Fruit fly (Drosophila melanogaster) whole organism, prepupa: ENCODE results near the gene Ddx1.

ENCODE experiments used
- Blimp-1 ChIP-seq: fragments of 200-800 bp; sonication (Bioruptor generic); optimal IDR thresholded peaks from 3 replicates; lab custom pipeline; 2017; ENCODE audit warnings: missing biosample characterization, missing genetic modification characterization, mild to moderate bottlenecking, moderate library complexity, missing genetic modification reagents
- CG10631 ChIP-seq: fragments of 200-800 bp; sonication (Bioruptor generic); optimal IDR thresholded peaks from 2 replicates; lab custom pipeline; 2016; ENCODE audit warnings: missing biosample characterization, missing genetic modification characterization
- CG11762 ChIP-seq: fragments of 200-800 bp; sonication (Bioruptor generic); optimal IDR thresholded peaks from 3 replicates; lab custom pipeline; 2016; ENCODE audit warnings: missing biosample characterization, missing genetic modification characterization; ENCODE audit not compliant: insufficient read depth
- CG11902 ChIP-seq: fragments of 200-800 bp; sonication (Bioruptor generic); optimal IDR thresholded peaks from 3 replicates; lab custom pipeline; 2016; ENCODE audit warnings: missing biosample characterization, missing genetic modification characterization
- CG15336 ChIP-seq: fragments of 200-800 bp; sonication (Bioruptor generic); IDR thresholded peaks from 2 replicates; pipeline ENCODE4 v1.3.6; 2022; ENCODE audit warnings: missing biosample characterization, missing genetic modification characterization
- CG1621 ChIP-seq: fragments of 200-800 bp; sonication (Bioruptor generic); optimal IDR thresholded peaks from 3 replicates; lab custom pipeline; 2018; ENCODE audit warnings: missing biosample characterization, mild to moderate bottlenecking, missing genetic modification characterization
- CG16779 ChIP-seq: fragments of 200-800 bp; sonication (Bioruptor generic); optimal IDR thresholded peaks from 3 replicates; lab custom pipeline; 2017; ENCODE audit warnings: missing biosample characterization, mild to moderate bottlenecking, missing genetic modification characterization
- CG3032 ChIP-seq: fragments of 200-800 bp; optimal IDR thresholded peaks from 2 replicates; lab custom pipeline; 2019; ENCODE audit warnings: missing biosample characterization, mild to moderate bottlenecking, missing genetic modification characterization, moderate library complexity
- CG31627 ChIP-seq: fragments of 200-800 bp; sonication (Bioruptor generic); optimal IDR thresholded peaks from 3 replicates; lab custom pipeline; 2016; ENCODE audit warnings: missing biosample characterization, missing genetic modification characterization
- CG32006 ChIP-seq: fragments of 200-800 bp; sonication (Bioruptor generic); optimal IDR thresholded peaks from 3 replicates; lab custom pipeline; 2017; ENCODE audit warnings: missing biosample characterization, mild to moderate bottlenecking, missing genetic modification characterization
- CG34406 ChIP-seq: fragments of 200-800 bp; sonication (Bioruptor generic); optimal IDR thresholded peaks from 3 replicates; lab custom pipeline; 2016; ENCODE audit warnings: missing biosample characterization, missing genetic modification characterization
- CG3919 ChIP-seq: fragments of 200-800 bp; sonication (Bioruptor generic); optimal IDR thresholded peaks from 3 replicates; lab custom pipeline; 2016; ENCODE audit warnings: missing biosample characterization, missing genetic modification characterization
- CG4318 ChIP-seq: fragments of 200-800 bp; sonication (Bioruptor generic); optimal IDR thresholded peaks from 3 replicates; lab custom pipeline; 2017; ENCODE audit warnings: missing biosample characterization, mild to moderate bottlenecking, missing genetic modification characterization
- CG6163 ChIP-seq: fragments of 200-800 bp; sonication (Bioruptor generic); IDR thresholded peaks from 3 replicates; pipeline ENCODE4 v1.3.6; 2022; ENCODE audit warnings: missing biosample characterization, missing genetic modification characterization
- CG6276 ChIP-seq: fragments of 200-800 bp; sonication (Bioruptor generic); optimal IDR thresholded peaks from 2 replicates; lab custom pipeline; 2017; ENCODE audit warnings: missing biosample characterization, mild to moderate bottlenecking, missing genetic modification characterization
- CG6792 ChIP-seq: fragments of 200-800 bp; sonication (Bioruptor generic); optimal IDR thresholded peaks from 3 replicates; lab custom pipeline; 2016; ENCODE audit warnings: missing biosample characterization, missing genetic modification characterization
- CG6808 ChIP-seq: fragments of 200-800 bp; sonication (Bioruptor generic); optimal IDR thresholded peaks from 3 replicates; lab custom pipeline; 2017; ENCODE audit warnings: missing biosample characterization, missing genetic modification characterization, mild to moderate bottlenecking, moderate library complexity, missing genetic modification reagents
- CG6854 ChIP-seq: fragments of 200-800 bp; sonication (Bioruptor generic); optimal IDR thresholded peaks from 2 replicates; lab custom pipeline; 2017; ENCODE audit warnings: missing biosample characterization, mild to moderate bottlenecking, missing genetic modification characterization
- CG7368 ChIP-seq: fragments of 200-800 bp; sonication (Bioruptor generic); optimal IDR thresholded peaks from 3 replicates; lab custom pipeline; 2016; ENCODE audit warnings: missing biosample characterization, missing genetic modification characterization
- CG8119 ChIP-seq: fragments of 200-800 bp; sonication (Bioruptor generic); IDR thresholded peaks from 3 replicates; pipeline ENCODE4 v1.3.6; 2022; ENCODE audit warnings: missing biosample characterization, missing genetic modification characterization
- CG8319 ChIP-seq: fragments of 200-800 bp; sonication (Bioruptor generic); optimal IDR thresholded peaks from 3 replicates; lab custom pipeline; 2016; ENCODE audit warnings: missing biosample characterization, missing genetic modification characterization
- Eip78C ChIP-seq: fragments of 200-800 bp; sonication (Bioruptor generic); peaks from one replicate; lab custom pipeline; 2016; ENCODE audit warnings: missing biosample characterization, missing genetic modification characterization
- Eip93F ChIP-seq: fragments of 200-800 bp; sonication (Bioruptor generic); optimal IDR thresholded peaks from 2 replicates; lab custom pipeline; 2016; ENCODE audit warnings: missing biosample characterization, mild to moderate bottlenecking, missing genetic modification characterization
- Ets21C ChIP-seq: fragments of 200-800 bp; sonication (Bioruptor generic); optimal IDR thresholded peaks from 3 replicates; lab custom pipeline; 2016; ENCODE audit warnings: missing biosample characterization, missing genetic modification characterization
- Ets96B ChIP-seq: fragments of 200-800 bp; optimal IDR thresholded peaks from 2 replicates; lab custom pipeline; 2019; ENCODE audit warnings: missing biosample characterization, mild to moderate bottlenecking, missing genetic modification characterization, moderate library complexity
- Gug ChIP-seq: fragments of 200-800 bp; sonication (Bioruptor generic); IDR thresholded peaks from 2 replicates; pipeline ENCODE4 v1.3.6; 2022; ENCODE audit warnings: missing biosample characterization, missing genetic modification characterization
- Hr38 ChIP-seq: sonication (Bioruptor generic); optimal IDR thresholded peaks from 2 replicates; lab custom pipeline; 2016; ENCODE audit warnings: missing biosample characterization, missing genetic modification characterization
- Hr39 ChIP-seq: fragments of 200-800 bp; sonication (Bioruptor generic); optimal IDR thresholded peaks from 2 replicates; lab custom pipeline; 2016; ENCODE audit warnings: missing biosample characterization, missing genetic modification characterization
- Hr4 ChIP-seq: fragments of 200-800 bp; sonication (Bioruptor generic); optimal IDR thresholded peaks from 3 replicates; lab custom pipeline; 2016; ENCODE audit warnings: missing biosample characterization, missing genetic modification characterization
- Lpt ChIP-seq: fragments of 200-800 bp; sonication (Bioruptor generic); optimal IDR thresholded peaks from 3 replicates; lab custom pipeline; 2016; ENCODE audit warnings: missing biosample characterization, missing genetic modification characterization
- OdsH ChIP-seq: fragments of 200-800 bp; sonication (Bioruptor generic); optimal IDR thresholded peaks from 3 replicates; lab custom pipeline; 2016; ENCODE audit warnings: missing biosample characterization, missing genetic modification characterization
- Smox ChIP-seq: fragments of 200-800 bp; sonication (Bioruptor generic); optimal IDR thresholded peaks from 3 replicates; lab custom pipeline; 2016; ENCODE audit warnings: missing biosample characterization, missing genetic modification characterization
- Sox14 ChIP-seq: fragments of 200-800 bp; sonication (Bioruptor generic); optimal IDR thresholded peaks from 3 replicates; lab custom pipeline; 2016; ENCODE audit warnings: missing biosample characterization, missing genetic modification characterization
- Sox15 ChIP-seq: fragments of 200-800 bp; sonication (Bioruptor generic); optimal IDR thresholded peaks from 3 replicates; lab custom pipeline; 2016; ENCODE audit warnings: missing biosample characterization, missing genetic modification characterization
- achi ChIP-seq: fragments of 200-800 bp; sonication (Bioruptor generic); optimal IDR thresholded peaks from 3 replicates; lab custom pipeline; 2016; ENCODE audit warnings: missing biosample characterization, missing genetic modification characterization
- acj6 ChIP-seq: fragments of 200-800 bp; sonication (Bioruptor generic); optimal IDR thresholded peaks from 3 replicates; lab custom pipeline; 2016; ENCODE audit warnings: missing biosample characterization, missing genetic modification characterization
- cyc ChIP-seq: fragments of 200-800 bp; sonication (Bioruptor generic); optimal IDR thresholded peaks from 3 replicates; lab custom pipeline; 2016; ENCODE audit warnings: missing biosample characterization, missing genetic modification characterization
- eg ChIP-seq: fragments of 200-800 bp; sonication (Bioruptor generic); IDR thresholded peaks from 3 replicates; pipeline ENCODE4 v1.3.6; 2022; ENCODE audit warnings: missing biosample characterization, missing genetic modification characterization
- fd85E ChIP-seq: fragments of 200-800 bp; sonication (Bioruptor generic); optimal IDR thresholded peaks from 3 replicates; lab custom pipeline; 2016; ENCODE audit warnings: missing biosample characterization, missing genetic modification characterization
- net ChIP-seq: fragments of 200-800 bp; sonication (Bioruptor generic); optimal IDR thresholded peaks from 3 replicates; lab custom pipeline; 2016; ENCODE audit warnings: missing biosample characterization, missing genetic modification characterization
- pdm3 ChIP-seq: fragments of 200-800 bp; sonication (Bioruptor generic); optimal IDR thresholded peaks from 3 replicates; lab custom pipeline; 2016; ENCODE audit warnings: missing biosample characterization, missing genetic modification characterization
- salr ChIP-seq, 2 experiments: fragments of 200-800 bp; sonication (Bioruptor generic); optimal IDR thresholded peaks; 3 replicates each; lab custom pipeline; 2016 to 2018; ENCODE audit warnings: missing biosample characterization in 2 of 2, missing genetic modification characterization in 2 of 2, mild to moderate bottlenecking in 1 of 2
- spab ChIP-seq: fragments of 200-800 bp; sonication (Bioruptor generic); optimal IDR thresholded peaks from 2 replicates; lab custom pipeline; 2017; ENCODE audit warnings: missing biosample characterization, mild to moderate bottlenecking, missing genetic modification characterization, missing genetic modification reagents
- ss ChIP-seq, 2 experiments: fragments of 200-800 bp; sonication (Bioruptor generic); optimal IDR thresholded peaks; 2 replicates in 1 of 2; 3 replicates in 1 of 2; lab custom pipeline; 2017 to 2018; ENCODE audit warnings: mild to moderate bottlenecking in 2 of 2, missing biosample characterization in 2 of 2, missing genetic modification characterization in 2 of 2, moderate library complexity in 1 of 2
- svp ChIP-seq: fragments of 200-800 bp; sonication (Bioruptor generic); peaks from one replicate; lab custom pipeline; 2016; ENCODE audit warnings: missing biosample characterization, missing genetic modification characterization

The Ddx1 gene

DNA sequence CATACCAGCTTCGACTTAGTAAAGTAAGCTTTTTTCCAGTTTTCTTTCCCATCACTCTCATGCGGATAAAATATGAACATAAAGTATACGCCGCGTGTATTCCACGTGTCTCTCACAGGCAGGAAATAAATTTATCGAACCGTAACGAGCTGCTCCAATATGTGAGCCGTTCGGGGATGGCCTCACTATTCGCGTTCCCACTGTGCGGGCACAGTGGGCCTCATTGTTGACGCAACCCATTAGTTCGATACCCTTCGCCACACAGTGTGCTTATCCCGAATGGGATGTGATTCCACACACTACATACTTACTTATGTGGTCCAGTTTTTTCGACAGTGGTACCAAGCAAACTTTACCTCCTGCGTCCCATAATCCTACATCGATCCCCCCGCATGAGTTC is 12.8 kb downstream of the Ddx1 start:
- no peak for TF ChIP-seq Sox15 (GFP tag; lab: Kevin White, UChicago)
- TF ChIP-seq OdsH (GFP tag; lab: Kevin White, UChicago) = peak; percentile 23
- no peak for TF ChIP-seq pdm3 (GFP tag; lab: Kevin White, UChicago)
- TF ChIP-seq CG3919 (GFP tag; lab: Kevin White, UChicago) = peak; percentile 15
- no peak for TF ChIP-seq salr (GFP tag; optimal IDR thresholded peaks at IDR 0.05; lab: Kevin White, UChicago)
- TF ChIP-seq CG11902 = no peak
- peak; percentile 10 for TF ChIP-seq CG6808
- TF ChIP-seq Lpt (GFP tag; lab: Kevin White, UChicago) = no peak
- TF ChIP-seq CG7368 (GFP tag; lab: Kevin White, UChicago) = no peak
- TF ChIP-seq CG32006 (GFP tag; lab: Kevin White, UChicago) = peak; percentile 4
- no peak for TF ChIP-seq cyc (GFP tag; lab: Kevin White, UChicago)
- no peak for TF ChIP-seq CG11762
- no peak for TF ChIP-seq fd85E
- peak; percentile 70 for TF ChIP-seq Eip78C (GFP tag; lab: Kevin White, UChicago)
- TF ChIP-seq eg (GFP tag; lab: Robert Waterston, UW) = peak; percentile 33; the same call in 1 of the 3 replicates
- peak; percentile 2 for TF ChIP-seq Hr4
- TF ChIP-seq CG8119 (GFP tag; lab: Robert Waterston, UW) = 0 out of 3 replicates have a peak, but pooled peaks have one; percentile 23
- no peak for TF ChIP-seq Ets21C

- peak; percentile 37 for TF ChIP-seq CG6276 (GFP tag; lab: Kevin White, UChicago)
- peak; percentile 69 for TF ChIP-seq CG15336
- peak; percentile 7 for TF ChIP-seq svp (GFP tag; lab: Kevin White, UChicago)
- TF ChIP-seq CG6163 (GFP tag; lab: Robert Waterston, UW) = peak; percentile 24; the same call in 1 of the 3 replicates
- TF ChIP-seq Hr38 (GFP tag; lab: Kevin White, UChicago) = no peak
- TF ChIP-seq CG8119 (GFP tag; lab: Robert Waterston, UW) = peak; percentile 55; the same call in 2 of the 3 replicates
- TF ChIP-seq ss (GFP tag; optimal IDR thresholded peaks at IDR 0.05; lab: Kevin White, UChicago) = no peak
- TF ChIP-seq eg (GFP tag; lab: Robert Waterston, UW) = peak; percentile 81
- no peak for TF ChIP-seq Blimp-1 (GFP tag; lab: Kevin White, UChicago)
These were observed 13.4 kb downstream of the Ddx1 start for dm6 chr3L:22276614-22277013.

- no peak for TF ChIP-seq fd85E
- TF ChIP-seq net (GFP tag; lab: Kevin White, UChicago) = peak; percentile 35
- TF ChIP-seq Eip78C (GFP tag; lab: Kevin White, UChicago) = peak; percentile 82
- no peak for TF ChIP-seq Sox15 (GFP tag; lab: Kevin White, UChicago)
- TF ChIP-seq CG31627 (GFP tag; lab: Kevin White, UChicago) = no peak
- TF ChIP-seq Smox (GFP tag; lab: Kevin White, UChicago) = no peak
- TF ChIP-seq Hr38 (GFP tag; lab: Kevin White, UChicago) = no peak
- TF ChIP-seq eg (GFP tag; lab: Robert Waterston, UW) = peak; percentile 68; the same call in 1 of the 3 replicates
- peak; percentile 33 for TF ChIP-seq svp (GFP tag; lab: Kevin White, UChicago)
- TF ChIP-seq CG7368 (GFP tag; lab: Kevin White, UChicago) = no peak
- TF ChIP-seq achi (GFP tag; lab: Kevin White, UChicago) = peak; percentile 42
- TF ChIP-seq CG10631 (GFP tag; lab: Kevin White, UChicago) = peak; percentile 54
- peak; percentile 75 for TF ChIP-seq Hr4
- no peak for TF ChIP-seq acj6 (GFP tag; lab: Kevin White, UChicago)
- no peak for TF ChIP-seq CG11902
- no peak for TF ChIP-seq cyc (GFP tag; lab: Kevin White, UChicago)
- no peak for TF ChIP-seq CG1621 (tag; lab: Kevin White, UChicago)
- TF ChIP-seq CG6854 (GFP tag; lab: Kevin White, UChicago) = no peak
- peak in 1 of 2 experiments; percentile 49 for TF ChIP-seq salr (GFP tag; optimal IDR thresholded peaks at IDR 0.05; lab: Kevin White, UChicago)
- TF ChIP-seq CG6163 (GFP tag; lab: Robert Waterston, UW) = peak; percentile 56; the same call in 2 of the 3 replicates
- no peak for TF ChIP-seq Hr39
- TF ChIP-seq spab (GFP tag; lab: Kevin White, UChicago) = peak; percentile 16
- peak; percentile 53; the same call in 1 of the 2 replicates for TF ChIP-seq Gug (GFP tag; lab: Robert Waterston, UW)
- no peak for TF ChIP-seq Ets96B
- TF ChIP-seq Eip93F (GFP tag; lab: Kevin White, UChicago) = no peak
- TF ChIP-seq CG6792 = peak; percentile 10
- no peak for TF ChIP-seq Sox14 (GFP tag; lab: Kevin White, UChicago)
- TF ChIP-seq OdsH (GFP tag; lab: Kevin White, UChicago) = no peak
- peak; percentile 33 for TF ChIP-seq CG4318 (GFP tag; lab: Kevin White, UChicago)
- no peak; the same call in 2 of the 3 replicates for TF ChIP-seq CG8119 (GFP tag; lab: Robert Waterston, UW)
- TF ChIP-seq CG3032 (tag; lab: Kevin White, UChicago) = no peak
- TF ChIP-seq CG15336 = peak; percentile 76
- no peak for TF ChIP-seq CG34406 (GFP tag; lab: Kevin White, UChicago)
- TF ChIP-seq CG6808 = no peak
- TF ChIP-seq CG8319 (GFP tag; lab: Kevin White, UChicago) = no peak
- TF ChIP-seq CG6276 (GFP tag; lab: Kevin White, UChicago) = peak; percentile 59
- TF ChIP-seq Lpt (GFP tag; lab: Kevin White, UChicago) = peak; percentile 17
- TF ChIP-seq CG16779 (tag; lab: Kevin White, UChicago) = no peak
- no peak for TF ChIP-seq CG32006 (GFP tag; lab: Kevin White, UChicago)
These were observed 14.0 kb downstream of the Ddx1 start for dm6 chr3L:22277186-22277585.
